Worm (Caenorhabditis elegans): ENCODE results near the gene B0035.3.
A peak's percentile ranks its signal among the peaks of the same experiment; 100 is the strongest.

Gene B0035.3

ce11 chrIV:11284102-11284531 is 30.7 kb downstream of the B0035.3 start (continued):
- TF ChIP-seq daf-19 (GFP tag; conservative IDR thresholded peaks at IDR 0.05) (no peak), F37D6.2 (tag; optimal IDR thresholded peaks at IDR 0.05) (no peak), nhr-28 (tag; optimal IDR thresholded peaks at IDR 0.05) (peak; percentile 70), zag-1 (tag; optimal IDR thresholded peaks at IDR 0.05) (no peak), mxl-3 (GFP tag; optimal IDR thresholded peaks at IDR 0.05) (peak; percentile 55), fkh-10 (GFP tag; optimal IDR thresholded peaks at IDR 0.05) (no peak), F44E2.7 (GFP tag; IDR thresholded peaks at IDR 0.05) (no peak), ceh-82 (tag; optimal IDR thresholded peaks at IDR 0.05) (no peak), snpc-1.2 (GFP tag; IDR thresholded peaks at IDR 0.05) (no peak), pha-4 (GFP tag; IDR thresholded peaks at IDR 0.05) (peak; percentile 72), pha-4 (tag; optimal IDR thresholded peaks at IDR 0.05) (peak; percentile 71), ctbp-1 (GFP tag; IDR thresholded peaks at IDR 0.05) (no peak), T20F7.1 (GFP tag; optimal IDR thresholded peaks at IDR 0.05) (peak; percentile 12), lin-15B (tag; optimal IDR thresholded peaks at IDR 0.05) (no peak), sdz-12 (GFP tag; optimal IDR thresholded peaks at IDR 0.05) (no peak), mdl-1 (tag; optimal IDR thresholded peaks at IDR 0.05) (peak in 1 of 2 experiments; percentile 58), spr-3 (GFP tag; optimal IDR thresholded peaks at IDR 0.05) (no peak), ces-1 (GFP tag; optimal IDR thresholded peaks at IDR 0.05) (no peak), nhr-48 (tag; optimal IDR thresholded peaks at IDR 0.05) (peak; percentile 84), Y48G9A.11 (GFP tag; IDR thresholded peaks at IDR 0.05) (no peak), Y105C5A.15 (GFP tag; IDR thresholded peaks at IDR 0.05) (no peak), skn-1 (tag; optimal IDR thresholded peaks at IDR 0.05) (no peak), D1046.2 (GFP tag; IDR thresholded peaks at IDR 0.05) (no peak), dpl-1 (GFP tag; optimal IDR thresholded peaks at IDR 0.05) (no peak), spr-1 (tag; optimal IDR thresholded peaks at IDR 0.05) (no peak), unc-130 (GFP tag; optimal IDR thresholded peaks at IDR 0.05) (no peak), lir-3 (tag; optimal IDR thresholded peaks at IDR 0.05) (no peak), hlh-30 (tag; optimal IDR thresholded peaks at IDR 0.05; ENCODE audit: insufficient read depth) (peak; percentile 28), ceh-32 (tag; optimal IDR thresholded peaks at IDR 0.05; ENCODE audit: poor library complexity) (no peak), nhr-111 (GFP tag; optimal IDR thresholded peaks at IDR 0.05) (no peak), nhr-10 (tag; optimal IDR thresholded peaks at IDR 0.05) (peak; percentile 39), daf-12 (tag; optimal IDR thresholded peaks at IDR 0.05) (no peak), T26A8.4 (GFP tag; IDR thresholded peaks at IDR 0.05) (no peak), Y75B8A.6 (GFP tag; IDR thresholded peaks at IDR 0.05) (no peak), dmd-9 (GFP tag; IDR thresholded peaks at IDR 0.05) (no peak), madf-5 (GFP tag; IDR thresholded peaks at IDR 0.05) (no peak), nhr-41 (GFP tag; IDR thresholded peaks at IDR 0.05) (0 out of 2 replicates have a peak, but pooled peaks have one; percentile 23), nhr-25 (tag; optimal IDR thresholded peaks at IDR 0.05; ENCODE audit: borderline replicate concordance, insufficient read depth) (no peak), arid-1 (GFP tag; conservative IDR thresholded peaks at IDR 0.05) (no peak), mdt-29 (GFP tag; IDR thresholded peaks at IDR 0.05) (no peak), nhr-6 (tag; optimal IDR thresholded peaks at IDR 0.05) (peak; percentile 83), F26F4.8 (GFP tag; conservative IDR thresholded peaks at IDR 0.05) (no peak), attf-4 (tag; optimal IDR thresholded peaks at IDR 0.05) (no peak)

ce11 chrIV:11276026-11276425 is 38.8 kb downstream of the B0035.3 start:
- TF ChIP-seq duxl-1 (tag; optimal IDR thresholded peaks at IDR 0.05; ENCODE audit: poor library complexity) (no peak), unc-62 (GFP tag; optimal IDR thresholded peaks at IDR 0.05 in 1 of 2) (peak in 1 of 2 experiments; percentile 90), unc-62 (tag; optimal IDR thresholded peaks at IDR 0.05) (no peak)
